Fruit fly (Drosophila melanogaster): Measurements from ENCODE around the gene TfIIA-S-2.

The TfIIA-S-2 gene

dm6 chrX:1052684-1053389 is 41.4 kb upstream of the TfIIA-S-2 start (continued):
- TF ChIP-seq Sox102F (GFP tag; optimal IDR thresholded peaks at IDR 0.05) (peak; percentile 70), Blimp-1 (GFP tag; optimal IDR thresholded peaks at IDR 0.05) (peak; percentile 12), CG8632 (GFP tag; optimal IDR thresholded peaks at IDR 0.05) (peak; percentile 64), CG6792 (GFP tag; optimal IDR thresholded peaks at IDR 0.05) (peak; percentile 74), lz (GFP tag; optimal IDR thresholded peaks at IDR 0.05) (peak; percentile 81), CG7368 (GFP tag; optimal IDR thresholded peaks at IDR 0.05) (peak; percentile 59), CG4318 (GFP tag; optimal IDR thresholded peaks at IDR 0.05) (peak; percentile 33), svp (GFP tag) (peak; percentile 95), salr (GFP tag; optimal IDR thresholded peaks at IDR 0.05) (peak; percentile 16 to 46), CG6276 (GFP tag; optimal IDR thresholded peaks at IDR 0.05) (peak; percentile 45), CG16779 (tag; optimal IDR thresholded peaks at IDR 0.05) (peak; percentile 25), CG34406 (GFP tag; optimal IDR thresholded peaks at IDR 0.05) (peak; percentile 77), Eip93F (GFP tag; optimal IDR thresholded peaks at IDR 0.05) (no peak), vri (GFP tag; optimal IDR thresholded peaks at IDR 0.05) (peak; percentile 63), CG3032 (tag; optimal IDR thresholded peaks at IDR 0.05) (peak; percentile 56), achi (GFP tag; optimal IDR thresholded peaks at IDR 0.05) (peak; percentile 64), Gug (GFP tag; IDR thresholded peaks at IDR 0.05) (no peak), CG10669 (GFP tag; optimal IDR thresholded peaks at IDR 0.05) (peak; percentile 56), CG8119 (GFP tag; IDR thresholded peaks at IDR 0.05) (peak; percentile 49; the same call in 1 of the 3 replicates), CG9139 (GFP tag; optimal IDR thresholded peaks at IDR 0.05) (peak; percentile 40)

DNA sequence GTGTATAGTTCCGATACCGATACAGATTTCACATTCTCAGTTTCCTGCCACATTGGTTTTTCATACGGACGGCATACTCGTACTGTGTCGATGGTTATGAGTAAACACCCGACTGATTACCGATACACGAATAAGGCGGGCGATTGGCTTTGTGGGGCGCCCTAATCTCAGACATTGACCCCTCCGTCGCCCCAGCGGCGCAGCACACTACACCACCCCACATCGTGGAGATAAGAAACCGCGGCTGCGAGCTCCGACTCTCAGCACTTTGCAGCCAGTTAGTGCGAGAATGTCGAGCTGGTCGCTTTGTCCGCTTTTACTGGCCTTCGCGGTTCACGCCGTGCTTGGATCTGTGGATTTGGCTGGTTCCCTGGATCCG is 39.8 kb upstream of the TfIIA-S-2 start, which contains the start of gene CG14629:
Gene CG14629 (plus strand): TSS at position 275 of the 379 bp plus-strand sequence.
- TF ChIP-seq salr (GFP tag; optimal IDR thresholded peaks at IDR 0.05), result no peak
- TF ChIP-seq svp (GFP tag), result peak; percentile 98
- TF ChIP-seq CG10631 (GFP tag; optimal IDR thresholded peaks at IDR 0.05), result no peak
- TF ChIP-seq fkh (GFP tag; optimal IDR thresholded peaks at IDR 0.05), result peak; percentile 20
- peak; percentile 0 for TF ChIP-seq net (GFP tag; optimal IDR thresholded peaks at IDR 0.05)
- TF ChIP-seq acj6 (GFP tag; optimal IDR thresholded peaks at IDR 0.05), result no peak
- no peak for TF ChIP-seq CG34406 (GFP tag; optimal IDR thresholded peaks at IDR 0.05)
- TF ChIP-seq dac (GFP tag; optimal IDR thresholded peaks at IDR 0.05), result no peak
- peak; percentile 30 for TF ChIP-seq Eip78C (GFP tag)
- TF ChIP-seq vri (GFP tag; optimal IDR thresholded peaks at IDR 0.05), result peak; percentile 55
- TF ChIP-seq CG16779 (tag; optimal IDR thresholded peaks at IDR 0.05), result peak; percentile 1
- 0 out of 2 replicates have a peak, but pooled peaks have one; percentile 10 for TF ChIP-seq CG15336 (GFP tag; IDR thresholded peaks at IDR 0.05)
- TF ChIP-seq ss (GFP tag; optimal IDR thresholded peaks at IDR 0.05), result no peak
- TF ChIP-seq Sox14 (GFP tag; optimal IDR thresholded peaks at IDR 0.05), result peak; percentile 43

DNA sequence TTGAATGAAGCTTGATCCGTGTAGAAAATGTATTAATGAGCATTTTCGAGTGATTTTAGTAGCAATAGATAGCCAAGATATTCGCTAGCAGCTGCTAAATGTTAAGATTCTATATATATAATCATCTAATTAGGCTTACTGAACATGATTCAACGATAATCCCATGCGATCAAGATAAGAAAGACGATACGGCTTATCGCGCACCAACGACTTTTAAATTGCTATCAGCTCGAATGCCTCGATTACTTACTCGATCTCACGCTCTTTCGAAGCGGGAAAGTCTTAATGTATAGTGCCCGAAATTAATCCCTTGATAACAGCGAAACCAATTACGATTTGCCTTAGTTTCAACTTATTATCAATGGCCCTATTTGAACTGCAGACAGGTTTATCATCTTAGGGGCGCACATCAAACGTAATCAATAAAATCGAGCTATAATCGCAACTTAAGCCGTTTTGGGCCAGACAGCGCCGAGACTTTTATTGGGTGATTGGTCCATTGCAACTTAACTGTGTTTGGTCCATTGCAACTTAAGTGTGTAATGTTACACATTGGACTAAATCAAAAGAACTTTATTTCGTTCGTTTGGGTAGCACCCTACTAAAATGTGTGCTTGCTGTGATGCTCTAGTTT is 39.3 kb upstream of the TfIIA-S-2 start:
- TF ChIP-seq lz (GFP tag; optimal IDR thresholded peaks at IDR 0.05) (no peak), CG11902 (GFP tag; optimal IDR thresholded peaks at IDR 0.05) (no peak), cyc (GFP tag; optimal IDR thresholded peaks at IDR 0.05) (no peak), fd85E (GFP tag; optimal IDR thresholded peaks at IDR 0.05) (no peak), spab (GFP tag; optimal IDR thresholded peaks at IDR 0.05) (no peak), CG3032 (tag; optimal IDR thresholded peaks at IDR 0.05) (no peak), fkh (GFP tag; optimal IDR thresholded peaks at IDR 0.05) (no peak), Ets96B (tag; optimal IDR thresholded peaks at IDR 0.05) (no peak), Eip93F (GFP tag; optimal IDR thresholded peaks at IDR 0.05) (no peak), CG11762 (GFP tag; optimal IDR thresholded peaks at IDR 0.05; ENCODE audit: insufficient read depth) (no peak), salr (GFP tag; optimal IDR thresholded peaks at IDR 0.05) (no peak), CG8319 (GFP tag; optimal IDR thresholded peaks at IDR 0.05) (no peak), Hr38 (GFP tag; optimal IDR thresholded peaks at IDR 0.05) (no peak), Eip75B (GFP tag; optimal IDR thresholded peaks at IDR 0.05) (no peak), Gug (GFP tag; IDR thresholded peaks at IDR 0.05) (no peak), vri (GFP tag; optimal IDR thresholded peaks at IDR 0.05) (no peak), CG7368 (GFP tag; optimal IDR thresholded peaks at IDR 0.05) (no peak)

Measured in whole organism, prepupa.